Worm (Caenorhabditis elegans) whole organism, late embryonic: ENCODE results near the gene mec-12.
A peak's percentile ranks its signal among the peaks of the same experiment; 100 is the strongest.

Experiments
- C08G9.2 ChIP-seq: sonication (generic microtip); optimal IDR thresholded peaks from 2 replicates; lab custom pipeline; 2016; ENCODE audit warnings: mild to moderate bottlenecking, missing genetic modification characterization, moderate library complexity, missing compliant biosample characterization
- C38D4.7 ChIP-seq: fragments of 200-800 bp; sonication (Bioruptor generic); optimal IDR thresholded peaks from 2 replicates; lab custom pipeline; 2018; ENCODE audit warnings: mild to moderate bottlenecking, missing genetic modification characterization, moderate library complexity, missing compliant biosample characterization
- F13H6.1 ChIP-seq: sonication (generic microtip); optimal IDR thresholded peaks from 2 replicates; lab custom pipeline; 2016; ENCODE audit warnings: missing genetic modification characterization, missing compliant biosample characterization
- K02D7.2 ChIP-seq: sonication (generic microtip); optimal IDR thresholded peaks from 2 replicates; lab custom pipeline; 2017; ENCODE audit warnings: mild to moderate bottlenecking, missing genetic modification characterization, missing compliant biosample characterization
- K09A11.1 ChIP-seq: sonication (generic microtip); optimal IDR thresholded peaks from 2 replicates; lab custom pipeline; 2017; ENCODE audit warnings: antibody characterized with exemption, mild to moderate bottlenecking, missing genetic modification characterization, missing compliant biosample characterization; ENCODE audit not compliant: insufficient read depth
- Y22D7AL.16 ChIP-seq: sonication (generic microtip); optimal IDR thresholded peaks from 2 replicates; lab custom pipeline; 2016; ENCODE audit warnings: missing genetic modification characterization, missing compliant biosample characterization
- ceh-14 ChIP-seq: sonication (generic microtip); optimal IDR thresholded peaks from 2 replicates; lab custom pipeline; 2016; ENCODE audit warnings: missing genotype, missing genetic modification characterization, missing compliant biosample characterization
- ceh-2 ChIP-seq: sonication (generic microtip); optimal IDR thresholded peaks from 2 replicates; lab custom pipeline; 2016; ENCODE audit warnings: missing genotype, missing genetic modification characterization, missing compliant biosample characterization
- ceh-24 ChIP-seq: sonication (generic microtip); optimal IDR thresholded peaks from 2 replicates; lab custom pipeline; 2016; ENCODE audit warnings: mild to moderate bottlenecking, missing genetic modification characterization, missing compliant biosample characterization
- ceh-30 ChIP-seq: fragments of 150-350 bp; optimal IDR thresholded peaks from 2 replicates; lab custom pipeline; 2014; ENCODE audit warnings: missing biosample characterization, missing genetic modification characterization
- ceh-45 ChIP-seq: fragments of 200-800 bp; sonication (Bioruptor generic); IDR thresholded peaks from 2 replicates; pipeline ENCODE4 v1.3.6; 2022; ENCODE audit warnings: missing genetic modification reagents, missing genetic modification characterization, missing compliant biosample characterization
- ceh-48 ChIP-seq: sonication (generic microtip); optimal IDR thresholded peaks from 2 replicates; lab custom pipeline; 2016; ENCODE audit warnings: missing genetic modification characterization, inconsistent platforms, missing compliant biosample characterization
- che-1 ChIP-seq: sonication (generic microtip); optimal IDR thresholded peaks from 2 replicates; lab custom pipeline; 2016; ENCODE audit warnings: mild to moderate bottlenecking, missing genetic modification characterization, missing compliant biosample characterization
- dmd-4 ChIP-seq: sonication (generic microtip); optimal IDR thresholded peaks from 2 replicates; lab custom pipeline; 2016; ENCODE audit warnings: borderline replicate concordance, missing genetic modification characterization, missing compliant biosample characterization
- elt-2 ChIP-seq: sonication (generic microtip); optimal IDR thresholded peaks from 2 replicates; lab custom pipeline; 2016; ENCODE audit warnings: missing genetic modification reagents, missing genetic modification characterization, missing compliant biosample characterization
- fax-1 ChIP-seq: sonication (generic microtip); optimal IDR thresholded peaks from 2 replicates; lab custom pipeline; 2016; ENCODE audit warnings: missing genotype, missing genetic modification characterization, missing compliant biosample characterization
- fkh-10 ChIP-seq: fragments of 150-350 bp; optimal IDR thresholded peaks from 2 replicates; lab custom pipeline; 2014; ENCODE audit warnings: missing biosample characterization, missing genetic modification reagents, missing genetic modification characterization
- fkh-6 ChIP-seq: sonication (generic microtip); optimal IDR thresholded peaks from 2 replicates; lab custom pipeline; 2016; ENCODE audit warnings: missing genetic modification characterization, missing compliant biosample characterization
- hlh-13 ChIP-seq: fragments of 200-800 bp; sonication (Bioruptor generic); optimal IDR thresholded peaks from 2 replicates; lab custom pipeline; 2018; ENCODE audit warnings: mild to moderate bottlenecking, missing genetic modification characterization, missing compliant biosample characterization
- hlh-6 ChIP-seq: sonication (generic microtip); optimal IDR thresholded peaks from 2 replicates; lab custom pipeline; 2016; ENCODE audit warnings: missing genotype, missing genetic modification characterization, missing compliant biosample characterization
- madf-2 ChIP-seq: sonication (generic microtip); optimal IDR thresholded peaks from 2 replicates; lab custom pipeline; 2017; ENCODE audit warnings: missing genetic modification characterization, missing compliant biosample characterization
- nfya-1 ChIP-seq: sonication (generic microtip); optimal IDR thresholded peaks from 2 replicates; lab custom pipeline; 2017; ENCODE audit warnings: missing genetic modification characterization, mild to moderate bottlenecking, missing compliant biosample characterization, antibody characterized with exemption, moderate library complexity
- nhr-11 ChIP-seq: fragments of 150-350 bp; optimal IDR thresholded peaks from 2 replicates; lab custom pipeline; 2014; ENCODE audit warnings: missing biosample characterization, missing genetic modification characterization
- nhr-232 ChIP-seq: sonication (generic microtip); optimal IDR thresholded peaks from 2 replicates; lab custom pipeline; 2016; ENCODE audit warnings: missing genetic modification characterization, missing compliant biosample characterization
- odd-2 ChIP-seq: sonication (generic microtip); optimal IDR thresholded peaks from 2 replicates; lab custom pipeline; 2017; ENCODE audit warnings: antibody characterized with exemption, mild to moderate bottlenecking, missing genetic modification characterization, missing compliant biosample characterization
- pat-9 ChIP-seq: fragments of 200-800 bp; sonication (Bioruptor generic); optimal IDR thresholded peaks from 2 replicates; lab custom pipeline; 2018; ENCODE audit warnings: mild to moderate bottlenecking, missing genetic modification characterization, moderate library complexity, missing compliant biosample characterization
- pax-1 ChIP-seq: fragments of 150-350 bp; optimal IDR thresholded peaks from 2 replicates; lab custom pipeline; 2014; ENCODE audit warnings: missing biosample characterization, missing genetic modification characterization
- pha-4 ChIP-seq: fragments of 150-350 bp; optimal IDR thresholded peaks from 2 replicates; lab custom pipeline; 2018; ENCODE audit warnings: missing biosample characterization, missing genetic modification reagents, missing genetic modification characterization
- pros-1 ChIP-seq: fragments of 150-350 bp; optimal IDR thresholded peaks from 2 replicates; lab custom pipeline; 2014; ENCODE audit warnings: missing biosample characterization, missing genetic modification reagents, missing genetic modification characterization
- ref-2 ChIP-seq: sonication (generic microtip); optimal IDR thresholded peaks from 2 replicates; lab custom pipeline; 2016; ENCODE audit warnings: missing genetic modification characterization, missing compliant biosample characterization
- syd-9 ChIP-seq: sonication (generic microtip); optimal IDR thresholded peaks from 2 replicates; lab custom pipeline; 2016; ENCODE audit warnings: mild to moderate bottlenecking, missing genetic modification characterization, moderate library complexity, missing compliant biosample characterization
- tbx-2 ChIP-seq: sonication (generic microtip); optimal IDR thresholded peaks from 2 replicates; lab custom pipeline; 2016; ENCODE audit warnings: missing genetic modification characterization, missing compliant biosample characterization
- tbx-7 ChIP-seq: sonication (generic microtip); optimal IDR thresholded peaks from 2 replicates; lab custom pipeline; 2016; ENCODE audit warnings: missing genotype, missing genetic modification characterization, missing compliant biosample characterization
- unc-42 ChIP-seq: sonication (generic microtip); optimal IDR thresholded peaks from 2 replicates; lab custom pipeline; 2016; ENCODE audit warnings: missing genotype, missing genetic modification characterization, missing compliant biosample characterization

Gene mec-12

ce11 chrIII:3116969-3117368 is 22.1 kb downstream of the mec-12 start:
- TF ChIP-seq elt-2 (tag; lab: Kevin White, UChicago) = peak; percentile 63
- no peak for TF ChIP-seq pat-9
- TF ChIP-seq nhr-11 (tag; lab: Kevin White, UChicago) = no peak
- TF ChIP-seq nfya-1 (tag; lab: Kevin White, UChicago) = no peak
- TF ChIP-seq, all 69 proteins: peak for 1

- no peak for TF ChIP-seq dmd-4 (tag; lab: Kevin White, UChicago)
- TF ChIP-seq K02D7.2 (tag; lab: Kevin White, UChicago) = no peak
- TF ChIP-seq pax-1 (tag; lab: Kevin White, UChicago) = no peak
- TF ChIP-seq tbx-2 (tag; lab: Kevin White, UChicago) = no peak
- TF ChIP-seq syd-9 (tag; lab: Kevin White, UChicago) = no peak
- no peak for TF ChIP-seq hlh-13
- no peak for TF ChIP-seq pat-9
- no peak for TF ChIP-seq tbx-7
- TF ChIP-seq madf-2 (tag; lab: Kevin White, UChicago) = no peak
- TF ChIP-seq elt-2 (tag; lab: Kevin White, UChicago) = no peak
- no peak for TF ChIP-seq fkh-6 (tag; lab: Kevin White, UChicago)
- TF ChIP-seq ceh-24 (tag; lab: Kevin White, UChicago) = no peak
These were observed 26.4 kb downstream of the mec-12 start for ce11 chrIII:3112616-3113015.

- TF ChIP-seq K09A11.1 (tag; lab: Kevin White, UChicago) (no peak), fkh-10 (GFP tag; lab: Kevin White, UChicago) (no peak), nhr-232 (tag; lab: Kevin White, UChicago) (no peak), fax-1 (no peak), pat-9 (no peak), C08G9.2 (tag; lab: Kevin White, UChicago) (no peak), pha-4 (tag; lab: Kevin White, UChicago) (no peak)
These were observed 27.0 kb downstream of the mec-12 start for ce11 chrIII:3112001-3112400.

ce11 chrIII:3111534-3111933 is 27.5 kb downstream of the mec-12 start:
- no peak for TF ChIP-seq unc-42 (tag; lab: Kevin White, UChicago)
- no peak for TF ChIP-seq fkh-10 (GFP tag; lab: Kevin White, UChicago)
- no peak for TF ChIP-seq ceh-30 (tag; lab: Kevin White, UChicago)
- no peak for TF ChIP-seq ceh-45
- no peak for TF ChIP-seq ceh-2 (tag; lab: Kevin White, UChicago)

DNA sequence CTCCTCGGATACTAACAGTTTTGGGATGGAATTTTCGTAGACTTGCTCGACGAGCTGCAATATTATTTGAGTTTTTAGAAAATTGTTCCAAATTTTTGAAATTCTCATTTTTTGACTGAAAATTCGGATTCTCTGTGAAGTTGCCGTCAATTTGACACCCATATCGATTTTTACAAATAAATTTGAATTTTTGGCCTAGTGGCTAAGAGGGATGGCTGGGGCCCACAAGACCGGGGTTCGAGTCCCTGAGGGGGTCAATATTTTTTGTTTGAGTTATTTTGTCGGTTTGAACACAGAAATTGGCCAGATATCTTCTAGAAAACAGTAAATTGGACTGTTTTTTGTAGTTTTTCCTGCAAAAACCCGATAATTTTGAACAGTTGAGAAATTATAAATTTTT is 28.4 kb downstream of the mec-12 start:
- TF ChIP-seq fax-1 (no peak), ref-2 (tag; lab: Kevin White, UChicago) (no peak), C38D4.7 (GFP tag; lab: Kevin White, UChicago) (no peak), tbx-7 (no peak), pros-1 (tag; lab: Kevin White, UChicago) (no peak), syd-9 (tag; lab: Kevin White, UChicago) (no peak), nhr-11 (tag; lab: Kevin White, UChicago) (no peak), pat-9 (no peak), hlh-6 (no peak), C08G9.2 (tag; lab: Kevin White, UChicago) (no peak), ceh-48 (tag; lab: Kevin White, UChicago) (no peak), unc-42 (tag; lab: Kevin White, UChicago) (no peak), che-1 (tag; lab: Kevin White, UChicago) (no peak), odd-2 (tag; lab: Kevin White, UChicago) (no peak), ceh-45 (no peak), Y22D7AL.16 (no peak), hlh-13 (no peak), F13H6.1 (tag; lab: Kevin White, UChicago) (no peak), ceh-14 (tag; lab: Kevin White, UChicago) (no peak)
